Fruit fly (Drosophila melanogaster): Measurements from ENCODE around the gene CG31296.
A peak's percentile ranks its signal among the peaks of the same experiment; 100 is the strongest.

Gene CG31296

dm6 chr3R:15540932-15541331 is 9.7 kb upstream of the CG31296 start:
- no peak for TF ChIP-seq Crg-1 (GFP tag; optimal IDR thresholded peaks at IDR 0.05)
- TF ChIP-seq CG33017 (tag; optimal IDR thresholded peaks at IDR 0.05): no peak
- no peak for TF ChIP-seq kay (GFP tag; ENCODE audit: borderline replicate concordance)
- TF ChIP-seq CG12768 (GFP tag; optimal IDR thresholded peaks at IDR 0.05): no peak
- no peak for TF ChIP-seq CG7045 (GFP tag; optimal IDR thresholded peaks at IDR 0.05)
- TF ChIP-seq tj (GFP tag; optimal IDR thresholded peaks at IDR 0.05): no peak
- TF ChIP-seq CG11617 (GFP tag; optimal IDR thresholded peaks at IDR 0.05): no peak
- no peak for TF ChIP-seq CG5204 (GFP tag; optimal IDR thresholded peaks at IDR 0.05)
- no peak for TF ChIP-seq pad (GFP tag; optimal IDR thresholded peaks at IDR 0.05)
- TF ChIP-seq Clk (GFP tag; optimal IDR thresholded peaks at IDR 0.05): no peak
- TF ChIP-seq CG1620 (GFP tag; optimal IDR thresholded peaks at IDR 0.05): no peak
- TF ChIP-seq Mnt (GFP tag; optimal IDR thresholded peaks at IDR 0.05): no peak
- TF ChIP-seq cic (GFP tag; optimal IDR thresholded peaks at IDR 0.05): no peak
- TF ChIP-seq CG14711 (tag; optimal IDR thresholded peaks at IDR 0.05): no peak
- TF ChIP-seq Hr96 (GFP tag; optimal IDR thresholded peaks at IDR 0.05): no peak

- TF ChIP-seq CG14711 (tag; optimal IDR thresholded peaks at IDR 0.05) (no peak), ovo (GFP tag; optimal IDR thresholded peaks at IDR 0.05) (no peak), toe (GFP tag; optimal IDR thresholded peaks at IDR 0.05) (no peak), CG33017 (tag; optimal IDR thresholded peaks at IDR 0.05) (no peak), pad (GFP tag; optimal IDR thresholded peaks at IDR 0.05) (peak; percentile 70), cnc (optimal IDR thresholded peaks at IDR 0.05) (no peak), CG7045 (GFP tag; optimal IDR thresholded peaks at IDR 0.05) (no peak), Clk (GFP tag; optimal IDR thresholded peaks at IDR 0.05) (no peak), CG12768 (GFP tag; optimal IDR thresholded peaks at IDR 0.05) (peak; percentile 29), CG1620 (GFP tag; optimal IDR thresholded peaks at IDR 0.05) (no peak), CG7101 (tag; optimal IDR thresholded peaks at IDR 0.05) (no peak), tj (GFP tag; optimal IDR thresholded peaks at IDR 0.05) (peak; percentile 11), kay (GFP tag; ENCODE audit: borderline replicate concordance) (peak; percentile 60), Hr96 (GFP tag; optimal IDR thresholded peaks at IDR 0.05) (peak; percentile 17), CG11617 (GFP tag; optimal IDR thresholded peaks at IDR 0.05) (no peak), cic (GFP tag; optimal IDR thresholded peaks at IDR 0.05) (peak; percentile 59), Crg-1 (GFP tag; optimal IDR thresholded peaks at IDR 0.05) (no peak), bab1 (GFP tag; optimal IDR thresholded peaks at IDR 0.05) (no peak), CG5204 (GFP tag; optimal IDR thresholded peaks at IDR 0.05) (no peak), Mnt (GFP tag; optimal IDR thresholded peaks at IDR 0.05) (peak; percentile 38)
These were observed 5.8 kb upstream of the CG31296 start, which contains the start of gene AOX1 for dm6 chr3R:15536918-15537716. AOX1 (minus strand) TSS chr3R:15537292.

DNA sequence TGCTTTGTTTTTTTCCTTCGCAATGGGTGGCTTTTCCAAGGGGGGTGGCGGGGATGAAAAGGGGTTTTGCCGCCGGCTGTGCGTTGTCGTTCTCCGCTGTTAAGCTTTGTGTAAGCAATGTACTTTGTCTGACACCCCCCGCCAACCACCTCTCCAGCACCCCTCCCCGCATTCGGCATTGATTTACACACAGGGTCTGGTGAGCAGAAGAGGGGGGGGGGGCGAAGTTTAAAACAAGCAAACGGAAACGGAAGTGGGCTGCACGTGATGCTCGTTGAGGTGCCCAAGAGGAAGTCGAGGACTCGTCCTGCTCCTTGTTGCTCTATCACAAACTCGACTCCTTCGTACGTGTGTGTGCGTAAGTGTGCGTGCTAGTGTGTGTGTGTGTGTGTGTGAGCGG is 14.2 kb downstream of the CG31296 start:
- TF ChIP-seq Crg-1 (GFP tag; optimal IDR thresholded peaks at IDR 0.05) (no peak), toe (GFP tag; optimal IDR thresholded peaks at IDR 0.05) (no peak), tj (GFP tag; optimal IDR thresholded peaks at IDR 0.05) (no peak), bab1 (GFP tag; optimal IDR thresholded peaks at IDR 0.05) (no peak), CG12768 (GFP tag; optimal IDR thresholded peaks at IDR 0.05) (no peak), CG7045 (GFP tag; optimal IDR thresholded peaks at IDR 0.05) (no peak), CG5204 (GFP tag; optimal IDR thresholded peaks at IDR 0.05) (no peak), CG1620 (GFP tag; optimal IDR thresholded peaks at IDR 0.05) (no peak), pad (GFP tag; optimal IDR thresholded peaks at IDR 0.05) (no peak), Mnt (GFP tag; optimal IDR thresholded peaks at IDR 0.05) (no peak), Hr96 (GFP tag; optimal IDR thresholded peaks at IDR 0.05) (no peak), ovo (GFP tag; optimal IDR thresholded peaks at IDR 0.05) (no peak), kay (GFP tag; ENCODE audit: borderline replicate concordance) (no peak), CG7101 (tag; optimal IDR thresholded peaks at IDR 0.05) (no peak), CG14711 (tag; optimal IDR thresholded peaks at IDR 0.05) (no peak), Clk (GFP tag; optimal IDR thresholded peaks at IDR 0.05) (no peak), cic (GFP tag; optimal IDR thresholded peaks at IDR 0.05) (no peak), CG33017 (tag; optimal IDR thresholded peaks at IDR 0.05) (no peak)

DNA sequence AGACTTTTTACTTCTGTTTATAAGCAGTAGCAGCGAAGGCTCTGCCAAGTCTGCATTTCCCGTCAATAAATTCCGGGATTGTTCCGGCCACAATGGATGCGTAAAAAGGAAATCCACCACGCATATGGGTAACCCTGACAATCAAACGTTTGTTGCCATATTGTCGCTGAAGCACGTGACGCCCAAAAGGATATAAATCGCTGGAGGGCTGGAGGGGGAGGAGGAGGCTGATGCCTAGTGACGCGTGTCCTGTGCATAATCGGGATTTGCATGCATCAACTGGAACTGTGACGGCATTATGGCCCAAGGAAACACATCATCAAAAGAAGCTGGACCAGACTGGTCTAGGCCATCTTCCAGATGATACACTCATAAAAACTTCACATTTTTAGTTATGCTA is 18.1 kb downstream of the CG31296 start:
- no peak for TF ChIP-seq CG33017 (tag; optimal IDR thresholded peaks at IDR 0.05)
- no peak for TF ChIP-seq kay (GFP tag; ENCODE audit: borderline replicate concordance)
- no peak for TF ChIP-seq CG14711 (tag; optimal IDR thresholded peaks at IDR 0.05)
- no peak for TF ChIP-seq CG12768 (GFP tag; optimal IDR thresholded peaks at IDR 0.05)
- TF ChIP-seq Hr96 (GFP tag; optimal IDR thresholded peaks at IDR 0.05): no peak
- no peak for TF ChIP-seq ovo (GFP tag; optimal IDR thresholded peaks at IDR 0.05)
- no peak for TF ChIP-seq pad (GFP tag; optimal IDR thresholded peaks at IDR 0.05)
- no peak for TF ChIP-seq tj (GFP tag; optimal IDR thresholded peaks at IDR 0.05)
- no peak for TF ChIP-seq cic (GFP tag; optimal IDR thresholded peaks at IDR 0.05)
- no peak for TF ChIP-seq CG5204 (GFP tag; optimal IDR thresholded peaks at IDR 0.05)
- TF ChIP-seq CG7101 (tag; optimal IDR thresholded peaks at IDR 0.05): no peak
- no peak for TF ChIP-seq bab1 (GFP tag; optimal IDR thresholded peaks at IDR 0.05)
- TF ChIP-seq Clk (GFP tag; optimal IDR thresholded peaks at IDR 0.05): no peak
- TF ChIP-seq Mnt (GFP tag; optimal IDR thresholded peaks at IDR 0.05): no peak
- TF ChIP-seq CG7045 (GFP tag; optimal IDR thresholded peaks at IDR 0.05): no peak

- no peak for TF ChIP-seq tj (GFP tag; optimal IDR thresholded peaks at IDR 0.05)
- no peak for TF ChIP-seq CG5204 (GFP tag; optimal IDR thresholded peaks at IDR 0.05)
- no peak for TF ChIP-seq CG7101 (tag; optimal IDR thresholded peaks at IDR 0.05)
- no peak for TF ChIP-seq CG12768 (GFP tag; optimal IDR thresholded peaks at IDR 0.05)
- no peak for TF ChIP-seq bab1 (GFP tag; optimal IDR thresholded peaks at IDR 0.05)
- no peak for TF ChIP-seq CG7045 (GFP tag; optimal IDR thresholded peaks at IDR 0.05)
- no peak for TF ChIP-seq Mnt (GFP tag; optimal IDR thresholded peaks at IDR 0.05)
- TF ChIP-seq CG1620 (GFP tag; optimal IDR thresholded peaks at IDR 0.05): no peak
- no peak for TF ChIP-seq CG33017 (tag; optimal IDR thresholded peaks at IDR 0.05)
These were observed 19.0 kb downstream of the CG31296 start for dm6 chr3R:15512249-15512648.

Measured in whole organism, adult.